Fruit fly (Drosophila melanogaster) whole organism, wandering third instar larva: ENCODE measurements around the gene ppk22.

Experiments
- Abd-B ChIP-seq: fragments of >200 bp; optimal IDR thresholded peaks from 2 replicates; lab custom pipeline; 2017; ENCODE audit warnings: missing biosample characterization, missing genetic modification characterization
- CG32264 ChIP-seq: fragments of 200-800 bp; sonication (Bioruptor generic); optimal IDR thresholded peaks from 2 replicates; lab custom pipeline; 2016; ENCODE audit warnings: missing biosample characterization, missing genetic modification characterization
- CG9705 ChIP-seq: fragments of 200-800 bp; sonication (Bioruptor generic); optimal IDR thresholded peaks from 2 replicates; lab custom pipeline; 2018; ENCODE audit warnings: missing biosample characterization, mild to moderate bottlenecking, missing genetic modification characterization
- Dif ChIP-seq: fragments of 200-275, 200-300 bp; sonication (Bioruptor generic); optimal IDR thresholded peaks from 2 replicates; lab custom pipeline; 2018; ENCODE audit warnings: missing biosample characterization, missing genetic modification characterization; ENCODE audit not compliant: partially characterized antibody
- GATAd ChIP-seq: sonication (Bioruptor generic); optimal IDR thresholded peaks from 2 replicates; lab custom pipeline; 2016; ENCODE audit warnings: missing biosample characterization, missing genetic modification characterization
- HLH106 ChIP-seq: fragments of 200-800 bp; optimal IDR thresholded peaks from 3 replicates; lab custom pipeline; 2019; ENCODE audit warnings: missing biosample characterization, mild to moderate bottlenecking, missing genetic modification characterization, moderate library complexity
- Hnf4 ChIP-seq: fragments of 200-800 bp; sonication (Bioruptor generic); optimal IDR thresholded peaks from 2 replicates; lab custom pipeline; 2016; ENCODE audit warnings: missing biosample characterization, mild to moderate bottlenecking, missing genetic modification characterization
- Hr78 ChIP-seq: fragments of >200 bp; optimal IDR thresholded peaks from 2 replicates; lab custom pipeline; 2017; ENCODE audit warnings: missing biosample characterization, missing genetic modification characterization
- Hr83 ChIP-seq: fragments of 200-300 bp; sonication (Bioruptor generic); optimal IDR thresholded peaks from 2 replicates; lab custom pipeline; 2016; ENCODE audit warnings: missing biosample characterization, mild to moderate bottlenecking, missing genetic modification characterization, moderate library complexity; ENCODE audit not compliant: poor library complexity, severe bottlenecking
- Jra ChIP-seq: sonication (Bioruptor generic); optimal IDR thresholded peaks from 2 replicates; lab custom pipeline; 2016; ENCODE audit warnings: missing biosample characterization, missing genetic modification characterization
- Mio ChIP-seq: sonication (Bioruptor generic); optimal IDR thresholded peaks from 2 replicates; lab custom pipeline; 2016; ENCODE audit warnings: missing biosample characterization, missing genetic modification characterization
- Myc ChIP-seq: fragments of >200 bp; optimal IDR thresholded peaks from 2 replicates; lab custom pipeline; 2017
- N ChIP-seq: fragments of >200 bp; optimal IDR thresholded peaks from 2 replicates; lab custom pipeline; 2018; ENCODE audit warnings: missing biosample characterization, missing external identifiers, missing genetic modification characterization
- OdsH ChIP-seq: fragments of 200-800 bp; sonication (Bioruptor generic); optimal IDR thresholded peaks from 2 replicates; lab custom pipeline; 2016; ENCODE audit warnings: missing biosample characterization, mild to moderate bottlenecking, missing genetic modification characterization
- Rel ChIP-seq, 2 experiments: fragments of 200-800 bp; sonication (Bioruptor generic) in 1 of 2; optimal IDR thresholded peaks; 2 replicates in 1 of 2; 3 replicates in 1 of 2; lab custom pipeline; 2016 to 2019; ENCODE audit warnings: mild to moderate bottlenecking in 2 of 2, missing biosample characterization in 2 of 2, missing genetic modification characterization in 2 of 2, moderate library complexity in 1 of 2
- Sp1 ChIP-seq: fragments of 200-800 bp; sonication (Bioruptor generic); optimal IDR thresholded peaks from 3 replicates; lab custom pipeline; 2019; ENCODE audit warnings: missing biosample characterization, mild to moderate bottlenecking, missing genetic modification characterization, moderate library complexity
- Vsx2 ChIP-seq: fragments of 200-300, 225-300 bp; sonication (Bioruptor generic); optimal IDR thresholded peaks from 2 replicates; lab custom pipeline; 2018; ENCODE audit warnings: missing biosample characterization, missing genetic modification characterization; ENCODE audit not compliant: partially characterized antibody
- br ChIP-seq: fragments of 200-800 bp; sonication (Bioruptor generic); optimal IDR thresholded peaks from 2 replicates; lab custom pipeline; 2016; ENCODE audit warnings: missing biosample characterization, missing genetic modification characterization
- brk ChIP-seq: fragments of 200-800 bp; sonication (Bioruptor generic); optimal IDR thresholded peaks from 2 replicates; lab custom pipeline; 2016; ENCODE audit warnings: missing biosample characterization, mild to moderate bottlenecking, missing genetic modification characterization
- dmrt93B ChIP-seq: fragments of 200-800 bp; sonication (Bioruptor generic); optimal IDR thresholded peaks from 2 replicates; lab custom pipeline; 2018; ENCODE audit warnings: missing biosample characterization, mild to moderate bottlenecking, missing genetic modification characterization
- dsf ChIP-seq: sonication (Bioruptor generic); optimal IDR thresholded peaks from 2 replicates; lab custom pipeline; 2016; ENCODE audit warnings: missing biosample characterization, missing genetic modification characterization, borderline replicate concordance
- ey ChIP-seq: fragments of 200-800 bp; sonication (Bioruptor generic); optimal IDR thresholded peaks from 2 replicates; lab custom pipeline; 2016; ENCODE audit warnings: missing biosample characterization, missing genetic modification characterization
- foxo ChIP-seq, 2 experiments: fragments of 200-800 bp; sonication (Bioruptor generic); optimal IDR thresholded peaks; 2 replicates in 1 of 2; 3 replicates in 1 of 2; lab custom pipeline; 2016 to 2017; ENCODE audit warnings: missing biosample characterization in 2 of 2, missing genetic modification characterization in 2 of 2
- fru ChIP-seq: fragments of 200-800 bp; sonication (Bioruptor generic); optimal IDR thresholded peaks from 3 replicates; lab custom pipeline; 2016; ENCODE audit warnings: missing biosample characterization, mild to moderate bottlenecking, missing genetic modification characterization
- h ChIP-seq: fragments of 200-800 bp; sonication (Bioruptor generic); optimal IDR thresholded peaks from 3 replicates; lab custom pipeline; 2016; ENCODE audit warnings: missing biosample characterization, mild to moderate bottlenecking, missing genetic modification characterization
- jim ChIP-seq: fragments of 175-275, 200-325 bp; sonication (Bioruptor generic); optimal IDR thresholded peaks from 2 replicates; lab custom pipeline; 2016; ENCODE audit warnings: missing biosample characterization, mild to moderate bottlenecking, missing genetic modification characterization
- lola ChIP-seq: fragments of >200 bp; optimal IDR thresholded peaks from 2 replicates; lab custom pipeline; 2017; ENCODE audit warnings: missing biosample characterization, missing genetic modification characterization
- pan ChIP-seq: fragments of >200 bp; optimal IDR thresholded peaks from 2 replicates; lab custom pipeline; 2017
- psq ChIP-seq: fragments of 200-800 bp; sonication (Bioruptor generic); optimal IDR thresholded peaks from 3 replicates; lab custom pipeline; 2017; ENCODE audit warnings: missing biosample characterization, mild to moderate bottlenecking, missing genetic modification characterization, moderate library complexity
- rgr ChIP-seq: fragments of 200-800 bp; sonication (Bioruptor generic); optimal IDR thresholded peaks from 3 replicates; lab custom pipeline; 2016; ENCODE audit warnings: missing biosample characterization, mild to moderate bottlenecking, missing genetic modification characterization
- sv ChIP-seq: fragments of 200-800 bp; sonication (Bioruptor generic); optimal IDR thresholded peaks from 3 replicates; lab custom pipeline; 2016; ENCODE audit warnings: missing biosample characterization, missing genetic modification characterization
- tai ChIP-seq: sonication (Bioruptor generic); optimal IDR thresholded peaks from 2 replicates; lab custom pipeline; 2016; ENCODE audit warnings: missing biosample characterization, missing genetic modification characterization
- usp ChIP-seq: fragments of >200 bp; optimal IDR thresholded peaks from 2 replicates; lab custom pipeline; 2017; ENCODE audit warnings: missing biosample characterization, missing genetic modification characterization
- woc ChIP-seq: sonication (Bioruptor generic); optimal IDR thresholded peaks from 2 replicates; lab custom pipeline; 2016; ENCODE audit warnings: missing biosample characterization, mild to moderate bottlenecking, missing genetic modification characterization

The ppk22 gene

DNA sequence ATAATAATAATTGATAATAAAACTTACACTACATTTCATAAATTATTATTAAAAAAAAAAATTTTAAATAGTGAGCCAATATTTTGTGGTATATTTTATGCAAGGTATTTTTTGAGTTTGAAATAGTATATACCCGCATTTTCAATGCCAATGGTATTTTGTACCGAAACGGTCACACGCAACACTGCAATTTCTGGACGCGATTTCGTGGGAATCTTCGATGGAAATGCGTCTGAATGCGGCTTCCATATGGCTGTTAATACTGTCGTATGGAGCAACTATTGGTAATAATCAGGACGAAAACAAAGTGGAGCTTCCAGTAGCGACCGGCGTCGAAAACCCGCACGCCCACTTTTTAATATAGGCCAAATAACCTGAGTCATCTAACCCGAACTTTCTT, 8.2 kb downstream of the ppk22 start, which contains the start of gene Nct:
Gene Nct (plus strand): TSS at position 173 of the 400 bp plus-strand sequence.
- TF ChIP-seq fru (GFP tag; lab: Kevin White, UChicago), result no peak
- TF ChIP-seq Myc (lab: Kevin White, UChicago), result no peak
- no peak for TF ChIP-seq woc (GFP tag; lab: Kevin White, UChicago)
- TF ChIP-seq Mio (GFP tag; lab: Kevin White, UChicago), result no peak
- TF ChIP-seq Rel (GFP tag; optimal IDR thresholded peaks at IDR 0.05; lab: Kevin White, UChicago), result no peak
- TF ChIP-seq Rel (tag; optimal IDR thresholded peaks at IDR 0.05; lab: Kevin White, UChicago), result peak; percentile 59
- TF ChIP-seq br (GFP tag; lab: Kevin White, UChicago), result no peak
- TF ChIP-seq tai, result no peak
- TF ChIP-seq pan, result no peak
- no peak for TF ChIP-seq lola (GFP tag; lab: Kevin White, UChicago)

DNA sequence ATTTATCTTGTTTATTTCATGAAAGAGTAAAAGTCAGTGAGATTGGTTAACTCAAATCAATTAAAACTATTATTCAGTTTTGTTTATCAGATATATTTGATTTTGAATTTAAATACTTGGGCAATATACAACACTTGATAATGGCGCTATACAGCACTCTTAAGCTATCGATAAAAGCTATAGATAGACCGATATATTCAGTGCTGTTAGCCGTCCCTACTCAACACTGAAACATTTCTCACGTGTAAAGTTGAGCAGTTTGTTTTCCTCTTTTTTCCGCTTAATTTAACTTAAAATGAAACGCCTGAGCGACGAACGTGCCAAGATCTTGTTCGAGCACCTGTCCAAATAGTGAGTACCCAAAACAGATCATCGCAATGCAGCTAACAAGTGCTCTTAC, 9.2 kb downstream of the ppk22 start, which contains the start of gene CG7006:
Gene CG7006 (plus strand): TSS at position 208 of the 400 bp plus-strand sequence.
- peak; percentile 74 for TF ChIP-seq psq
- peak; percentile 74 for TF ChIP-seq CG9705 (GFP tag; lab: Kevin White, UChicago)
- peak; percentile 85 for TF ChIP-seq h (GFP tag; lab: Kevin White, UChicago)
- peak; percentile 89 for TF ChIP-seq Jra
- TF ChIP-seq fru (GFP tag; lab: Kevin White, UChicago), result no peak
- TF ChIP-seq GATAd (GFP tag; lab: Kevin White, UChicago), result peak; percentile 46
- peak; percentile 2 for TF ChIP-seq Mio (GFP tag; lab: Kevin White, UChicago)
- peak; percentile 89 for TF ChIP-seq rgr
- TF ChIP-seq Rel (GFP tag; optimal IDR thresholded peaks at IDR 0.05; lab: Kevin White, UChicago), result no peak
- TF ChIP-seq Rel (tag; optimal IDR thresholded peaks at IDR 0.05; lab: Kevin White, UChicago), result peak; percentile 27
- peak; percentile 71 for TF ChIP-seq OdsH (GFP tag; lab: Kevin White, UChicago)
- no peak for TF ChIP-seq woc (GFP tag; lab: Kevin White, UChicago)
- peak; percentile 69 for TF ChIP-seq HLH106
- peak; percentile 80 for TF ChIP-seq br (GFP tag; lab: Kevin White, UChicago)
- no peak for TF ChIP-seq lola (GFP tag; lab: Kevin White, UChicago)
- TF ChIP-seq Hnf4 (GFP tag; lab: Kevin White, UChicago), result peak; percentile 97
- TF ChIP-seq usp, result no peak
- peak; percentile 74 for TF ChIP-seq ey (GFP tag; lab: Kevin White, UChicago)
- TF ChIP-seq dsf (GFP tag; lab: Kevin White, UChicago), result peak; percentile 76
- TF ChIP-seq CG32264, result no peak
- TF ChIP-seq Sp1 (GFP tag; lab: Kevin White, UChicago), result no peak
- no peak for TF ChIP-seq pan
- no peak for TF ChIP-seq Dif (GFP tag; lab: Kevin White, UChicago)
- peak; percentile 98 for TF ChIP-seq Hr83 (GFP tag; lab: Kevin White, UChicago)
- TF ChIP-seq Myc (lab: Kevin White, UChicago), result peak; percentile 63
- peak in 1 of 2 experiments; percentile 88 for TF ChIP-seq foxo (GFP tag; optimal IDR thresholded peaks at IDR 0.05; lab: Kevin White, UChicago)
- no peak for TF ChIP-seq N (GFP tag; lab: Kevin White, UChicago)
- peak; percentile 21 for TF ChIP-seq Vsx2 (GFP tag; lab: Kevin White, UChicago)
- peak; percentile 54 for TF ChIP-seq dmrt93B
- TF ChIP-seq jim, result peak; percentile 27
- no peak for TF ChIP-seq tai
- no peak for TF ChIP-seq Hr78 (GFP tag; lab: Kevin White, UChicago)
- TF ChIP-seq sv, result peak; percentile 78

DNA sequence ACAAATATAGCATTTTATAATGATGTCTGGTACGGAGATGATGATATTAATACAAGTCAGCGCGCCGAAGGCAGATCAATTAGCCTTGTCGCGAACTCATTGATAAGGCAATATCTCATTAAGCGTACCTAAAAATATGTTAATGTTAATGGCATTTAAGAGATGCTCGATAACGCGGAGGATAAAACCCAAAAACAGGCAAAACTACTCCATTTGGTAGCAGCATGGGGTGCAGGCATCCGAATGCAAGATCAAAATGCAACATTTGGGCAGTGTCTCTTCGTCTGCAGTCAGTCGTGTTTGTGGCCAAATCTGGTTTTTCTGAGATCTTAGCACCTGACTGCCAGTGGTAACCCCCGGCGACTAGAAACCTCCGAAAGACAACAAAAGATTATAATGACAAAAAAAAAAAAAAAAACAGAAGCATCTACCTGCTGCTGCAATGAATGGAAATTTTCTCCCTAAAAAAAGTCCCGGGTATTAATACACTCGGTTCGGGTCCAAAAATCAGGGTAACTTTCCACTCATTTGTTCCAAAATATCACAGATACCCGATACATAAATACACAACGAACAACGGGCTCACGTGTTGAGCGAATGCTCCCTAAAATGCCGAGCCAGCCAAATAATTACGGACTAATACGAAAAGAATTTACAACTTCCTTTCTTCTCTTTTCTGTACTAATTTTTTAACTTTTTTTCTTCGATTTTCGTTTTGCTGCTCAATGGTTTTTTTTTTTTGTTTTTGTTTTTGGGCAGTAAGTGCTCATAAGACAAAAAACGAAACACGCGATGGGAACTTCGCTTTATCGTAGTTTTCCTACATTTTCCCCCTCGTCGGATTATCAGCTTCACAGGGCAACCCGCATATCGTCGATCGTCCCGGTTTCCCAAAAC, 13.4 kb downstream of the ppk22 start:
- no peak for TF ChIP-seq Rel (GFP tag; optimal IDR thresholded peaks at IDR 0.05; lab: Kevin White, UChicago)
- TF ChIP-seq Rel (tag; optimal IDR thresholded peaks at IDR 0.05; lab: Kevin White, UChicago), result peak; percentile 52
- no peak for TF ChIP-seq Hr78 (GFP tag; lab: Kevin White, UChicago)
- TF ChIP-seq, all 38 proteins: peak for 1

DNA sequence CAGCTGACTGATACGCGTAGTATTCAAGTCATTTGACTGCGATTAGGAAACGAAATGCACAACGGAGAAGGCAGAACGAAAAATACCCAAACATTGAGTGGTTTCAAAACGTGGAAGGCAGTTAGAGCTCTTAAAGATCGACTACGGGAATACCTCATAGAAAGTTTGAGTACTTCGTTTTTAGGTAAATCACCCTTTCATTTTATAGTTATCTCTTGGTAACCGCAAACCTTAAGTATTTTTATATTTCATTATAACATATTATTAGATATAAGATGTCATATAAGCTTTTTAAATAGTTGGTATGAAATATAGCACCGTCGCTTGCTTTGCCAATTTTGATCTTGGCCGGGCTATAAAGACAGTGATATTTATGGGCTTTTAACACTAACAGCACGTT, 14.5 kb downstream of the ppk22 start:
- TF ChIP-seq N (GFP tag; lab: Kevin White, UChicago) (no peak), pan (no peak), br (GFP tag; lab: Kevin White, UChicago) (no peak), rgr (no peak), brk (GFP tag; lab: Kevin White, UChicago) (no peak), sv (no peak), Abd-B (GFP tag; lab: Kevin White, UChicago) (no peak)
